Fruit fly (Drosophila melanogaster) whole organism, adult: Measurements from ENCODE around the gene sowah.

Source experiments
- CG11617 ChIP-seq: fragments of 200-800 bp; sonication (Bioruptor generic); optimal IDR thresholded peaks from 2 replicates; lab custom pipeline; 2017; ENCODE audit warnings: mild to moderate bottlenecking, missing biosample characterization, missing genetic modification reagents, missing genetic modification characterization
- CG12768 ChIP-seq: fragments of 200-800 bp; sonication (Bioruptor generic); optimal IDR thresholded peaks from 2 replicates; lab custom pipeline; 2017; ENCODE audit warnings: missing biosample characterization, missing genetic modification characterization, mild to moderate bottlenecking, moderate library complexity, missing genetic modification reagents
- CG14711 ChIP-seq: fragments of 200-800 bp; sonication (Bioruptor generic); optimal IDR thresholded peaks from 2 replicates; lab custom pipeline; 2018; ENCODE audit warnings: missing biosample characterization, mild to moderate bottlenecking, missing genetic modification characterization, moderate library complexity
- CG1620 ChIP-seq: fragments of 200-800 bp; sonication (Bioruptor generic); optimal IDR thresholded peaks from 2 replicates; lab custom pipeline; 2016; ENCODE audit warnings: missing biosample characterization, missing genetic modification characterization
- CG33017 ChIP-seq: fragments of 200-800 bp; sonication (Bioruptor generic); optimal IDR thresholded peaks from 2 replicates; lab custom pipeline; 2018; ENCODE audit warnings: missing biosample characterization, mild to moderate bottlenecking, missing genetic modification characterization, moderate library complexity
- CG5204 ChIP-seq: fragments of 200-800 bp; sonication (Bioruptor generic); optimal IDR thresholded peaks from 2 replicates; lab custom pipeline; 2016; ENCODE audit warnings: missing biosample characterization, missing genetic modification characterization
- CG7045 ChIP-seq: fragments of 200-800 bp; sonication (Bioruptor generic); optimal IDR thresholded peaks from 2 replicates; lab custom pipeline; 2017; ENCODE audit warnings: missing biosample characterization, mild to moderate bottlenecking, missing genetic modification characterization
- CG7101 ChIP-seq: fragments of 200-800 bp; sonication (Bioruptor generic); optimal IDR thresholded peaks from 2 replicates; lab custom pipeline; 2018; ENCODE audit warnings: missing biosample characterization, mild to moderate bottlenecking, missing genetic modification characterization, moderate library complexity
- Clk ChIP-seq: fragments of 200-800 bp; sonication (Bioruptor generic); optimal IDR thresholded peaks from 2 replicates; lab custom pipeline; 2017; ENCODE audit warnings: missing biosample characterization, missing genetic modification characterization
- Crg-1 ChIP-seq: fragments of 200-800 bp; sonication (Bioruptor generic); optimal IDR thresholded peaks from 2 replicates; lab custom pipeline; 2016; ENCODE audit warnings: missing biosample characterization, missing genetic modification characterization
- Hr96 ChIP-seq: fragments of 200-800 bp; sonication (Bioruptor generic); optimal IDR thresholded peaks from 2 replicates; lab custom pipeline; 2016; ENCODE audit warnings: missing biosample characterization, missing genetic modification characterization
- Mnt ChIP-seq: fragments of 200-800 bp; sonication (Bioruptor generic); optimal IDR thresholded peaks from 2 replicates; lab custom pipeline; 2016; ENCODE audit warnings: missing biosample characterization, mild to moderate bottlenecking, missing genetic modification characterization
- bab1 ChIP-seq: fragments of 200-800 bp; sonication (Bioruptor generic); optimal IDR thresholded peaks from 3 replicates; lab custom pipeline; 2019; ENCODE audit warnings: missing biosample characterization, mild to moderate bottlenecking, missing genetic modification characterization, moderate library complexity
- cic ChIP-seq: fragments of 200-800 bp; sonication (Bioruptor generic); optimal IDR thresholded peaks from 2 replicates; lab custom pipeline; 2017; ENCODE audit warnings: missing biosample characterization, mild to moderate bottlenecking, missing genetic modification characterization, moderate library complexity
- cnc ChIP-seq, 2 experiments: fragments of >200 bp; optimal IDR thresholded peaks; 2 replicates each; lab custom pipeline; 2017
- kay ChIP-seq: fragments of 200-800 bp; sonication (Bioruptor generic); peaks from one replicate; lab custom pipeline; 2016; ENCODE audit warnings: missing biosample characterization, missing genetic modification characterization, borderline replicate concordance
- ovo ChIP-seq: fragments of 200-800 bp; sonication (Bioruptor generic); optimal IDR thresholded peaks from 2 replicates; lab custom pipeline; 2016; ENCODE audit warnings: missing biosample characterization, missing genetic modification characterization
- pad ChIP-seq: fragments of 200-800 bp; sonication (Bioruptor generic); optimal IDR thresholded peaks from 3 replicates; lab custom pipeline; 2017; ENCODE audit warnings: missing biosample characterization, missing genetic modification characterization, mild to moderate bottlenecking, moderate library complexity, missing genetic modification reagents
- tj ChIP-seq: fragments of 200-800 bp; sonication (Bioruptor generic); optimal IDR thresholded peaks from 3 replicates; lab custom pipeline; 2017; ENCODE audit warnings: missing biosample characterization, mild to moderate bottlenecking, missing genetic modification characterization, moderate library complexity
- toe ChIP-seq: fragments of 200-800 bp; sonication (Bioruptor generic); optimal IDR thresholded peaks from 2 replicates; lab custom pipeline; 2016; ENCODE audit warnings: missing biosample characterization, missing genetic modification characterization

Gene sowah

dm6 chr3L:12506963-12507552, 65.3 kb downstream of the sowah start:
- TF ChIP-seq bab1 (GFP tag; lab: Kevin White, UChicago) (no peak), Mnt (GFP tag; lab: Kevin White, UChicago) (peak; percentile 6)

dm6 chr3L:12505990-12506389, 66.4 kb downstream of the sowah start:
- TF ChIP-seq kay (GFP tag; lab: Kevin White, UChicago) (no peak), CG5204 (GFP tag; lab: Kevin White, UChicago) (no peak), Mnt (GFP tag; lab: Kevin White, UChicago) (no peak)

DNA sequence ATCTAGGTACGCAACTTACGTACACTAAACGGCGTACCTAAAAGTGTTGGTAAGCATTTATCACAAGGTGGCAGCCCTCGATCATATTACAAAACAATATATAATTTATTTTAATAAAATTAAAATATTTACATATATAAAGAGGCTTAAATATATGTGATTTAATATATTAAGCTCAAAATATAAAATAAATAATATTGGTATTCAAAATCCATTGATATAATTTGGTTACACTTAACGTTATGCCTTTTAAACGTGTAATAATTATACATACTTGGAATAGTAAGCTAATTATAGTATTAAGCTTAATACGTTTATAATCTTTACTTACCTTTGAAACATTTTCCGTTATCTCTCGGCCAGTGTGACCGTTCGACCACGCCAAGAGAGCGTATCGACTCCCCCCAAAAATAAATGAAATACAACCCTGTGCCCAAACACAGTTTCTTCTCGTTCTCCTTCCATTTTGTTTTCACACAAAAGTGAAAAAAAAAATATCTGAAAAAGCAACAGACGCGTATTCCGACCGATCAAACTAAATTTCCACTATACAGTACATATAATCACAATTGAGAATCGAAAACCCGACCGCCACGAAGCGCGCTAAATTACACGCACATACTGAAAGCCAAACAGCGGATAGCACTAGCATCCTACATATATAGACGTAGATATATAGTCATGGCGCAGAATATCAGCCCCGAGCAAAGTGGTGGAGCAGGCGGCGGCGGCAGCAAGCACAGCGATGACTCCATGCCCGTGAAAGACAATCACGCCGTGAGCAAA, 68.3 kb downstream of the sowah start, which contains the start of the genes CG10646 and vih:
CG10646 (minus strand) TSS at position 30 of the 786 bp plus-strand sequence.
vih (plus strand) TSS at position 428 of the 786 bp plus-strand sequence.
- peak; percentile 61 for TF ChIP-seq pad
- TF ChIP-seq CG1620 (GFP tag; lab: Kevin White, UChicago) = peak; percentile 8
- no peak for TF ChIP-seq Clk
- peak; percentile 74 for TF ChIP-seq CG14711 (tag; lab: Kevin White, UChicago)
- TF ChIP-seq cnc (optimal IDR thresholded peaks at IDR 0.05; lab: Kevin White, UChicago) = no peak
- peak; percentile 10 for TF ChIP-seq CG7045 (GFP tag; lab: Kevin White, UChicago)
- TF ChIP-seq cic = no peak
- TF ChIP-seq CG33017 (tag; lab: Kevin White, UChicago) = peak; percentile 21
- TF ChIP-seq Hr96 (GFP tag; lab: Kevin White, UChicago) = no peak
- TF ChIP-seq Mnt (GFP tag; lab: Kevin White, UChicago) = peak; percentile 42
- peak; percentile 77 for TF ChIP-seq ovo (GFP tag; lab: Kevin White, UChicago)
- TF ChIP-seq CG11617 (GFP tag; lab: Kevin White, UChicago) = peak; percentile 58
- TF ChIP-seq CG12768 (GFP tag; lab: Kevin White, UChicago) = peak; percentile 29
- peak; percentile 19 for TF ChIP-seq bab1 (GFP tag; lab: Kevin White, UChicago)
- no peak for TF ChIP-seq CG5204 (GFP tag; lab: Kevin White, UChicago)
- TF ChIP-seq kay (GFP tag; lab: Kevin White, UChicago) = no peak
- no peak for TF ChIP-seq toe
- TF ChIP-seq tj (GFP tag; lab: Kevin White, UChicago) = peak; percentile 13
- peak; percentile 67 for TF ChIP-seq CG7101 (tag; lab: Kevin White, UChicago)
- TF ChIP-seq Crg-1 = peak; percentile 12

- TF ChIP-seq ovo (GFP tag; lab: Kevin White, UChicago) = no peak
- peak; percentile 73 for TF ChIP-seq CG14711 (tag; lab: Kevin White, UChicago)
- peak; percentile 55 for TF ChIP-seq bab1 (GFP tag; lab: Kevin White, UChicago)
- TF ChIP-seq Clk = no peak
- peak; percentile 57 for TF ChIP-seq CG11617 (GFP tag; lab: Kevin White, UChicago)
- TF ChIP-seq Crg-1 = peak; percentile 73
- TF ChIP-seq pad = peak; percentile 54
- no peak for TF ChIP-seq Hr96 (GFP tag; lab: Kevin White, UChicago)
- no peak for TF ChIP-seq CG5204 (GFP tag; lab: Kevin White, UChicago)
- no peak for TF ChIP-seq toe
- TF ChIP-seq Mnt (GFP tag; lab: Kevin White, UChicago) = peak; percentile 58
- no peak for TF ChIP-seq cic
- peak; percentile 9 for TF ChIP-seq tj (GFP tag; lab: Kevin White, UChicago)
- TF ChIP-seq CG1620 (GFP tag; lab: Kevin White, UChicago) = peak; percentile 66
- peak; percentile 71 for TF ChIP-seq CG7101 (tag; lab: Kevin White, UChicago)
- peak; percentile 95 for TF ChIP-seq kay (GFP tag; lab: Kevin White, UChicago)
- TF ChIP-seq CG7045 (GFP tag; lab: Kevin White, UChicago) = peak; percentile 44
- TF ChIP-seq CG33017 (tag; lab: Kevin White, UChicago) = peak; percentile 44
- TF ChIP-seq cnc (optimal IDR thresholded peaks at IDR 0.05; lab: Kevin White, UChicago) = no peak
- peak; percentile 38 for TF ChIP-seq CG12768 (GFP tag; lab: Kevin White, UChicago)
Measured at dm6 chr3L:12501249-12501648, 71.1 kb downstream of the sowah start, which contains the start of the genes CG10638 and CG10681. Gene CG10638 (minus strand): TSS chr3L:12501311. Gene CG10681 (plus strand): TSS chr3L:12501513.

dm6 chr3L:12496428-12497344, 75.7 kb downstream of the sowah start, which contains the start of gene CG10657:
Gene CG10657 (minus strand): TSS chr3L:12497216.
- TF ChIP-seq kay (GFP tag; lab: Kevin White, UChicago) (peak; percentile 25), Mnt (GFP tag; lab: Kevin White, UChicago) (no peak)
